Worm (Caenorhabditis elegans) whole organism, L1 larva: ENCODE results near the gene F34H10.5.

Source experiments
- C04F5.9 ChIP-seq: sonication (generic microtip); optimal IDR thresholded peaks from 2 replicates; lab custom pipeline; 2016; ENCODE audit warnings: missing genetic modification characterization, missing compliant biosample characterization
- aha-1 ChIP-seq: fragments of 150-350 bp; optimal IDR thresholded peaks from 2 replicates; lab custom pipeline; 2014; ENCODE audit warnings: missing biosample characterization, missing genetic modification characterization
- alr-1 ChIP-seq: fragments of 200-800 bp; sonication (Bioruptor generic); optimal IDR thresholded peaks from 2 replicates; lab custom pipeline; 2018; ENCODE audit warnings: borderline replicate concordance, mild to moderate bottlenecking, missing genetic modification characterization, missing compliant biosample characterization
- aly-2 ChIP-seq: fragments of 150-350 bp; optimal IDR thresholded peaks from 2 replicates; lab custom pipeline; 2014; ENCODE audit warnings: missing biosample characterization, missing genetic modification characterization
- ceh-90 ChIP-seq: sonication (generic microtip); optimal IDR thresholded peaks from 2 replicates; lab custom pipeline; 2016; ENCODE audit warnings: missing genetic modification characterization, missing compliant biosample characterization
- dsc-1 ChIP-seq: sonication (generic microtip); optimal IDR thresholded peaks from 2 replicates; lab custom pipeline; 2016; ENCODE audit warnings: mild to moderate bottlenecking, missing genetic modification characterization, missing compliant biosample characterization
- elt-2 ChIP-seq: sonication (generic microtip); optimal IDR thresholded peaks from 2 replicates; lab custom pipeline; 2016; ENCODE audit warnings: missing genetic modification characterization, mild to moderate bottlenecking, inconsistent platforms, missing compliant biosample characterization, missing genetic modification reagents
- elt-3 ChIP-seq, 6 experiments: fragments of 150-350 bp in 1 of 6; sonication (generic microtip); optimal IDR thresholded peaks; 2 replicates each; lab custom pipeline; 2017 to 2018; ENCODE audit warnings: missing biosample characterization in 6 of 6, missing genetic modification characterization in 6 of 6, inconsistent platforms in 1 of 6
- fkh-8 ChIP-seq: sonication (generic microtip); optimal IDR thresholded peaks from 2 replicates; lab custom pipeline; 2016; ENCODE audit warnings: mild to moderate bottlenecking, missing genetic modification characterization, missing compliant biosample characterization
- hlh-4 ChIP-seq: sonication (generic microtip); optimal IDR thresholded peaks from 2 replicates; lab custom pipeline; 2016; ENCODE audit warnings: mild to moderate bottlenecking, missing genetic modification characterization, missing compliant biosample characterization
- isw-1 ChIP-seq: fragments of 200-800 bp; sonication (Bioruptor generic); IDR thresholded peaks from 2 replicates; pipeline ENCODE4 v1.3.6; 2022; ENCODE audit warnings: missing genetic modification characterization, missing compliant biosample characterization
- lin-14 ChIP-seq: fragments of 200-800 bp; sonication (Bioruptor generic); optimal IDR thresholded peaks from 2 replicates; lab custom pipeline; 2018; ENCODE audit warnings: mild to moderate bottlenecking, missing genetic modification characterization, moderate library complexity, missing compliant biosample characterization
- lin-15B ChIP-seq: fragments of 150-350 bp; sonication (generic microtip); optimal IDR thresholded peaks from 3 replicates; lab custom pipeline; 2014; ENCODE audit warnings: missing biosample characterization, missing genetic modification characterization
- lin-39 ChIP-seq: fragments of 150-350 bp; optimal IDR thresholded peaks from 2 replicates; lab custom pipeline; 2014; ENCODE audit warnings: missing biosample characterization, missing genetic modification reagents, missing genetic modification characterization
- lir-3 ChIP-seq: sonication (generic microtip); optimal IDR thresholded peaks from 2 replicates; lab custom pipeline; 2016; ENCODE audit warnings: mild to moderate bottlenecking, missing genetic modification characterization, moderate library complexity, missing compliant biosample characterization; ENCODE audit not compliant: poor library complexity
- mab-9 ChIP-seq: fragments of 200-800 bp; sonication (Bioruptor generic); IDR thresholded peaks from 2 replicates; pipeline ENCODE4 v1.3.6; 2022; ENCODE audit warnings: missing genetic modification reagents, missing genetic modification characterization, missing compliant biosample characterization
- mdl-1 ChIP-seq, 2 experiments: fragments of 150-350 bp; optimal IDR thresholded peaks; 2 replicates each; lab custom pipeline; 2014 to 2017; ENCODE audit warnings: missing biosample characterization in 2 of 2, missing genetic modification characterization in 2 of 2, inconsistent platforms in 1 of 2
- mef-2 ChIP-seq: fragments of 150-350 bp; optimal IDR thresholded peaks from 2 replicates; lab custom pipeline; 2014; ENCODE audit warnings: missing biosample characterization, missing genetic modification characterization
- nhr-11 ChIP-seq: fragments of 150-350 bp; optimal IDR thresholded peaks from 2 replicates; lab custom pipeline; 2014; ENCODE audit warnings: missing biosample characterization, missing genetic modification characterization
- nhr-20 ChIP-seq: sonication (generic microtip); optimal IDR thresholded peaks from 2 replicates; lab custom pipeline; 2016; ENCODE audit warnings: mild to moderate bottlenecking, missing genetic modification characterization, missing compliant biosample characterization
- nhr-237 ChIP-seq: fragments of 150-350 bp; optimal IDR thresholded peaks from 2 replicates; lab custom pipeline; 2014; ENCODE audit warnings: missing biosample characterization, missing genetic modification characterization
- pqm-1 ChIP-seq: sonication (generic microtip); optimal IDR thresholded peaks from 3 replicates; lab custom pipeline; 2017; ENCODE audit warnings: missing biosample characterization, missing genetic modification characterization
- snpc-4 ChIP-seq: fragments of 150-350 bp; optimal IDR thresholded peaks from 2 replicates; lab custom pipeline; 2014; ENCODE audit warnings: missing biosample characterization, missing genetic modification characterization
- sox-4 ChIP-seq: sonication (generic microtip); optimal IDR thresholded peaks from 2 replicates; lab custom pipeline; 2016; ENCODE audit warnings: missing genetic modification characterization, missing compliant biosample characterization
- sup-37 ChIP-seq: fragments of 200-800 bp; sonication (Bioruptor generic); optimal IDR thresholded peaks from 2 replicates; lab custom pipeline; 2018; ENCODE audit warnings: mild to moderate bottlenecking, missing genetic modification characterization, missing compliant biosample characterization
- unc-86 ChIP-seq: sonication (generic microtip); optimal IDR thresholded peaks from 2 replicates; lab custom pipeline; 2016; ENCODE audit warnings: missing genetic modification characterization, missing compliant biosample characterization
- vab-15 ChIP-seq: sonication (generic microtip); optimal IDR thresholded peaks from 2 replicates; lab custom pipeline; 2017; ENCODE audit warnings: missing genotype, mild to moderate bottlenecking, missing genetic modification characterization, missing compliant biosample characterization
- zag-1 ChIP-seq: fragments of 150-350 bp; optimal IDR thresholded peaks from 2 replicates; lab custom pipeline; 2014; ENCODE audit warnings: missing biosample characterization, missing genetic modification characterization
- zip-4 ChIP-seq: fragments of 200-800 bp; sonication (Bioruptor generic); optimal IDR thresholded peaks from 2 replicates; lab custom pipeline; 2018; ENCODE audit warnings: mild to moderate bottlenecking, missing genetic modification characterization, moderate library complexity, missing compliant biosample characterization
- ztf-11 ChIP-seq, 2 experiments: sonication (generic microtip); optimal IDR thresholded peaks; 2 replicates each; lab custom pipeline; 2016 to 2017; ENCODE audit warnings: missing genetic modification characterization in 2 of 2, missing biosample characterization in 1 of 2, missing compliant biosample characterization in 1 of 2
- ztf-4 ChIP-seq: fragments of 150-350 bp; optimal IDR thresholded peaks from 2 replicates; lab custom pipeline; 2014; ENCODE audit warnings: missing biosample characterization, missing genetic modification characterization

F34H10.5 gene

DNA sequence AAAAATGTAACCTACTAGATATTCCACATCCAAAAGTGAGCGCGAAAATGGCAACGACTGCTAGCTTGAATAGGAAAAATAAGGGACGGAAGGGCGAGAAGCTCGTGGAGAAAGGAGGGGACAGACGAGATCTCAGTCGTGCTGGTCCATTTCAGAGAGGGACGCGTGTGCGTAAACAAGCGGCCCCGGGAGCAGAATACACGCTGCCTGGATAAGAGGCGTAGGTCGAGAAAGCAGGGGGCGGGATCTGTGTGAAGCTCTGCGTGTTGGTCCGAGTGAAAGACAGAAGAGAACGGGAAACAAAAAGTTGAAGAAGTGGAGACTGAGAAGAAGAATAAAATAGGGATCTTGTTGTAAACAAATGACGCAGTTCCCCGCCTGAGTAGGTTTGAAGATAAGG, 33.1 kb downstream of the F34H10.5 start, which contains the start of gene T14B1.1 (continued):
- TF ChIP-seq fkh-8 (tag; lab: Kevin White, UChicago) (peak; percentile 48), zag-1 (no peak), lin-39 (tag; lab: Kevin White, UChicago) (no peak), dsc-1 (tag; lab: Kevin White, UChicago) (peak; percentile 7)

DNA sequence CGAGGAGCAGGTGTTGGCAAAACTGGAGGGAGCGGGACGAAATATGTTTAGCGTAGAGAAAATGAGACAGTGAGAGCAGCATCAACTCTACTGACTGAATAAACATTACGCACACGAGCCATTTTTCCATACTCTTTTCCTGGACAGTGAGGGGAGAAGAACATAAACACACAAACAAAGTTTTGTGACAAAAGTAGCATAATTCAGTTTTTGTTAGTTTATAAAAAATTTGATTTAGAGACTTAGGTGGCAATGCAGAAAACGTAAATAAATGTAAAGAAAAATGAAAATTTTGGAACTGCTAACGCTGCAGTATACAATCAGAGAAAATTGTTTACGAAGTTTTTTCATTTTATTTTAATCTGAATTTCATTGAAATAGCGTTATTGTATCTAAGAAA, 37.8 kb downstream of the F34H10.5 start:
- TF ChIP-seq lin-14 (GFP tag; lab: Kevin White, UChicago) (peak; percentile 62), C04F5.9 (no peak), hlh-4 (tag; lab: Kevin White, UChicago) (no peak), unc-86 (no peak), vab-15 (tag; lab: Kevin White, UChicago) (no peak)

DNA sequence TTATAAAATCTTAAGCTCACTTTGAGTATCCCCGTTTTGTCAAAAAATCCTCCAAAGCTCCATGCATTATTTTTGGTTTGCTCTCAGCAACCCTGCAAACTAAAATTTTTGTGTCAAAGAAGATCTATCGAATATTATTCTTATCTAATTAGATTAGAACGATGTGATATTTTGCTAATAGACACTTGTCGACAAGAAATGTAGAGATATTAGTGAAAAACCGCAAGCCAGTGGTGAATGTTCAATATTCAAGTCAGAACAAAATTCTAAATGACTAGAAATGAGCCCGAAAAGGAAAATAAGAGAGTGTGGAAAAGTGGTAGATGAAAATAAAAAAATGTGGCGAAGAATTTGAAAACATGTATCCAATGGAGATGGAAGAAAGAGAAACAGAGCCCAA, 39.3 kb downstream of the F34H10.5 start, which contains the start of gene C43C3.4:
C43C3.4 (minus strand) TSS at position 101 of the 400 bp plus-strand sequence.
- peak; percentile 45 for TF ChIP-seq dsc-1 (tag; lab: Kevin White, UChicago)
- TF ChIP-seq elt-2 (tag; lab: Kevin White, UChicago), result no peak
- no peak for TF ChIP-seq nhr-11 (tag; lab: Kevin White, UChicago)

DNA sequence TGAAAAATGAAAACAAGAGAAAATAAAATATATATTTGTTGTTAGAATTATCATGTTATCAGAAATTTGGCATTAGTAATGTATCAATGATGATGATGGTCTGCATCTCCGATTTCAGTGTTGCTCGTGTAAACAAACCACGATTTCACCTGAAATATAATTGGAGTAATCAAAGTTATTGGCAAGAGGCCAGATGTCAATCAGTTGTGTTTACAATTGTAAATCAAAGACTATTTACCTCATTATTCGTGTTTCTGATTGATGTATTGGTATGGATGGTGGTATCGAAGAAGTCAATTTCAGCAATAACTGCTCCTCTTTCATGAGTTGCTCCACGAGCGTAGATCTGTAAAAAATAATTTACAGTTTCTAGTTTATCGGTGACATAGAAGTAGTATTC, 40.5 kb downstream of the F34H10.5 start:
- TF ChIP-seq sup-37, result no peak
- no peak for TF ChIP-seq aly-2 (tag; lab: Kevin White, UChicago)
- no peak for TF ChIP-seq isw-1 (GFP tag; lab: Robert Waterston, UW)
- TF ChIP-seq ztf-4 (tag; lab: Kevin White, UChicago), result no peak
- TF ChIP-seq sox-4 (tag; lab: Kevin White, UChicago), result no peak
- no peak for TF ChIP-seq lin-15B (tag; lab: Kevin White, UChicago)
- no peak for TF ChIP-seq mef-2 (tag; lab: Kevin White, UChicago)
- TF ChIP-seq lir-3 (tag; lab: Kevin White, UChicago), result no peak
- TF ChIP-seq mab-9, result no peak
- TF ChIP-seq alr-1 (tag; lab: Kevin White, UChicago), result no peak
- TF ChIP-seq zip-4 (GFP tag; lab: Kevin White, UChicago), result no peak

DNA sequence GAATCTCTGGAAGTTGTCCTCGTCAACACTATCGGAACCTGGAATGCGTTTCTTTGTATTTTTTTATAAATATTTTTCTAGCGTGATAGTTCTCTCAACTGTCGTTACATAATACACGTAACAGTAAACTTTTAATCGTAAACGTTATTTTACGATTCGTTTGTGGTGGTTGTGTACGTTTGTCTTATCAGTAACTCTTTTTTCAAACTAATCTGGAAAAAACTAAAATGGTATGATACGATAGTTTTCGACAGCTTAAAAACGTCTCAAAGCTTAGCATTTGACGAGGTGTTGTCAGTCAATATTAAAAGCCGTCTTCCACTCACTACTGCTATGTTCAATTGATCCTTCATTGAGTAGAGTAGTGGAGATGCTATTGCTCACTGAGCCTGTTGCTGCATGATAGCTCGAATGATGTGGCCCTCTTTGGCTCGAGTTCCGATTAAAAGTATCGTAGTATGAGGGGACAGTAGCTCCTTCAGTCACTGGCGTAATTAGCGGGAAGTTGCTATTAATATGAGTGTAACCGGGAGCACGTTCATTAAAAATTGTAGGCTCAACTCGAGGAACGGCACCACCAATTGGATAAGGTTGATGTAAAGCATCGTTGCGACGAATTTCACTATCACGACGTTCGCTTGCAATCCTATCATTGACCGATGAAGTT, 41.4 kb downstream of the F34H10.5 start:
- TF ChIP-seq elt-2 (tag; lab: Kevin White, UChicago) (peak; percentile 65), lir-3 (tag; lab: Kevin White, UChicago) (no peak), hlh-4 (tag; lab: Kevin White, UChicago) (no peak)

DNA sequence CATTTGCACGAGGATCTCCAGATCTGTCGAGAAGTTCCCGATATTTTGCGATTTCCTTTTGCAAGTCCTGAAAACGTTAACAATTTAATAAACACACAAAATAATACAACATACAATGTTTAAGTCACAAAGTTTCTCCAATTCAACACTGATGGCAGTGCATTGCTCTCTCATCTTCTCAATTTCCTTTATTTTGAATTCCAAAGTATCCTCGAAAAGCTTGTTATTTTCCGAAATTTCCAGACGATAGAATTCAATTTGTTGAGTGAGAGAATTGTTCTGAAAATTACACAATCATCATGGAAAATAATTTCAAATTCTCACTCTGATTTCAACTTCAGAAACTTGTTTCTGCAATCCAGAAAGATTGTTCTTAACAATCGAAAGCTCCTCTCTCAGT, 42.5 kb downstream of the F34H10.5 start:
- no peak for TF ChIP-seq snpc-4 (tag; lab: Kevin White, UChicago)
- TF ChIP-seq mdl-1 (tag; optimal IDR thresholded peaks at IDR 0.05; lab: Kevin White, UChicago), result no peak
- no peak for TF ChIP-seq zag-1
- TF ChIP-seq mab-9, result no peak
- no peak for TF ChIP-seq ztf-11 (tag; optimal IDR thresholded peaks at IDR 0.05; lab: Kevin White, UChicago)
- TF ChIP-seq pqm-1, result no peak
- TF ChIP-seq nhr-20 (tag; lab: Kevin White, UChicago), result no peak
- no peak for TF ChIP-seq nhr-237
- no peak for TF ChIP-seq elt-3 (tag; optimal IDR thresholded peaks at IDR 0.05; lab: Kevin White, UChicago)
- TF ChIP-seq ceh-90 (tag; lab: Kevin White, UChicago), result no peak
- no peak for TF ChIP-seq aha-1
